Fruit fly (Drosophila melanogaster): ENCODE data around the gene Sry-delta.

dm6 chr3R:30061980-30062379 lies 18.8 kb downstream of the Sry-delta start:
- no peak for TF ChIP-seq D19A (tag; optimal IDR thresholded peaks at IDR 0.05)
- no peak for TF ChIP-seq Vsx1 (GFP tag; optimal IDR thresholded peaks at IDR 0.05)
- TF ChIP-seq Oaz (GFP tag; IDR thresholded peaks at IDR 0.05), result no peak
- TF ChIP-seq chn (GFP tag; optimal IDR thresholded peaks at IDR 0.05), result no peak
- TF ChIP-seq Kr (GFP tag; optimal IDR thresholded peaks at IDR 0.05), result no peak
- no peak for TF ChIP-seq Abd-B (GFP tag; optimal IDR thresholded peaks at IDR 0.05)
- no peak for TF ChIP-seq CG13775 (GFP tag; optimal IDR thresholded peaks at IDR 0.05)
- TF ChIP-seq Atf-2 (GFP tag; optimal IDR thresholded peaks at IDR 0.05), result no peak
- no peak for TF ChIP-seq E2f2 (GFP tag; IDR thresholded peaks at IDR 0.05)
- no peak for TF ChIP-seq unc-4 (GFP tag; IDR thresholded peaks at IDR 0.05; ENCODE audit: partially characterized antibody)
